Worm (Caenorhabditis elegans) whole organism, L4 larva: ENCODE data around the gene C05B5.16.
A peak's percentile ranks its signal among the peaks of the same experiment; 100 is the strongest.

ENCODE experiments used
- aly-2 ChIP-seq: sonication (generic microtip); optimal IDR thresholded peaks from 2 replicates; lab custom pipeline; 2018; ENCODE audit warnings: missing biosample characterization, missing genetic modification characterization
- ama-1 ChIP-seq: fragments of 150-350 bp; optimal IDR thresholded peaks from 2 replicates; lab custom pipeline; 2014; ENCODE audit warnings: inconsistent platforms, mixed read lengths
- ceh-44 ChIP-seq: fragments of 200-800 bp; sonication (Bioruptor generic); IDR thresholded peaks from 2 replicates; pipeline ENCODE4 v1.3.6; 2022; ENCODE audit warnings: missing genetic modification reagents, missing genetic modification characterization, missing compliant biosample characterization
- ctbp-1 ChIP-seq: fragments of 200-800 bp; sonication (Bioruptor generic); IDR thresholded peaks from 2 replicates; pipeline ENCODE4 v1.3.6; 2022; ENCODE audit warnings: missing genetic modification reagents, missing genetic modification characterization, missing compliant biosample characterization
- dmd-9 ChIP-seq: fragments of 200-800 bp; sonication (Bioruptor generic); IDR thresholded peaks from 2 replicates; pipeline ENCODE4 v1.3.6; 2022; ENCODE audit warnings: missing genetic modification reagents, missing genetic modification characterization, missing compliant biosample characterization
- egl-27 ChIP-seq: sonication (generic microtip); optimal IDR thresholded peaks from 3 replicates; lab custom pipeline; 2017; ENCODE audit warnings: missing biosample characterization, missing genetic modification reagents, missing genetic modification characterization
- jun-1 ChIP-seq: fragments of 150-350 bp; optimal IDR thresholded peaks from 2 replicates; lab custom pipeline; 2014; ENCODE audit warnings: missing biosample characterization, missing genetic modification reagents, missing genetic modification characterization
- lir-3 ChIP-seq: sonication (generic microtip); optimal IDR thresholded peaks from 2 replicates; lab custom pipeline; 2016; ENCODE audit warnings: mild to moderate bottlenecking, missing genetic modification characterization, missing compliant biosample characterization
- mdl-1 ChIP-seq, 2 experiments: fragments of 150-350 bp in 1 of 2; sonication (generic microtip) in 1 of 2; optimal IDR thresholded peaks; 2 replicates each; lab custom pipeline; 2014 to 2017; ENCODE audit warnings: missing biosample characterization in 2 of 2, missing genetic modification characterization in 2 of 2
- pha-4 ChIP-seq, 2 experiments: fragments of 150-350 bp in 1 of 2; fragments of 200-800 bp in 1 of 2; sonication (Bioruptor generic) in 1 of 2; IDR thresholded peaks in 1 of 2; optimal IDR thresholded peaks in 1 of 2; 2 replicates each; pipeline versions ENCODE4 v1.3.6 to Lab custom; 2014 to 2022; ENCODE audit warnings: missing genetic modification characterization in 2 of 2, missing genetic modification reagents in 2 of 2, missing biosample characterization in 1 of 2, missing compliant biosample characterization in 1 of 2
- pqm-1 ChIP-seq: sonication (generic microtip); optimal IDR thresholded peaks from 2 replicates; lab custom pipeline; 2017; ENCODE audit warnings: missing biosample characterization, missing genetic modification characterization
- unc-130 ChIP-seq: sonication (generic microtip); optimal IDR thresholded peaks from 2 replicates; lab custom pipeline; 2016; ENCODE audit warnings: missing genetic modification reagents, missing genetic modification characterization, missing compliant biosample characterization
- unc-62 ChIP-seq, 3 experiments: fragments of 150-350 bp in 1 of 3; sonication (generic microtip); optimal IDR thresholded peaks in 2 of 3; peaks in 1 of 3; 1 replicate in 1 of 3; 2 replicates in 2 of 3; lab custom pipeline; 2014 to 2017; ENCODE audit warnings: missing biosample characterization in 3 of 3, missing genetic modification characterization in 3 of 3, missing genetic modification reagents in 3 of 3, missing genotype in 1 of 3
- ztf-11 ChIP-seq: fragments of 150-350 bp; optimal IDR thresholded peaks from 2 replicates; lab custom pipeline; 2014; ENCODE audit warnings: missing biosample characterization, missing genetic modification characterization

- TF ChIP-seq lir-3 (tag; lab: Kevin White, UChicago) (no peak), aly-2 (tag; lab: Kevin White, UChicago) (no peak), pha-4 (GFP tag; IDR thresholded peaks at IDR 0.05; lab: Robert Waterston, UW) (no peak), pha-4 (tag; optimal IDR thresholded peaks at IDR 0.05; lab: Kevin White, UChicago) (no peak), ctbp-1 (no peak), unc-62 (GFP tag; optimal IDR thresholded peaks at IDR 0.05 in 1 of 2; lab: Kevin White, UChicago) (no peak), unc-62 (tag; optimal IDR thresholded peaks at IDR 0.05; lab: Kevin White, UChicago) (no peak), dmd-9 (no peak), ama-1 (lab: Kevin White, UChicago) (no peak), jun-1 (no peak), unc-130 (GFP tag; lab: Kevin White, UChicago) (no peak), ceh-44 (GFP tag; lab: Robert Waterston, UW) (no peak), pqm-1 (tag; lab: Kevin White, UChicago) (peak; percentile 68), ztf-11 (tag; lab: Kevin White, UChicago) (no peak), mdl-1 (tag; optimal IDR thresholded peaks at IDR 0.05; lab: Kevin White, UChicago) (no peak), egl-27 (tag; lab: Kevin White, UChicago) (no peak)
Measured at ce11 chrIII:10049682-10050081, 37.4 kb downstream of the C05B5.16 start, which contains the start of gene T16G12.1.
